Worm (Caenorhabditis elegans): ENCODE data around the gene F07G6.2.
"Not testable (repeated sequence)": the region's sequence is repeated elsewhere in the genome, so short reads cannot be mapped to it uniquely, and the experiment has no call there.

DNA sequence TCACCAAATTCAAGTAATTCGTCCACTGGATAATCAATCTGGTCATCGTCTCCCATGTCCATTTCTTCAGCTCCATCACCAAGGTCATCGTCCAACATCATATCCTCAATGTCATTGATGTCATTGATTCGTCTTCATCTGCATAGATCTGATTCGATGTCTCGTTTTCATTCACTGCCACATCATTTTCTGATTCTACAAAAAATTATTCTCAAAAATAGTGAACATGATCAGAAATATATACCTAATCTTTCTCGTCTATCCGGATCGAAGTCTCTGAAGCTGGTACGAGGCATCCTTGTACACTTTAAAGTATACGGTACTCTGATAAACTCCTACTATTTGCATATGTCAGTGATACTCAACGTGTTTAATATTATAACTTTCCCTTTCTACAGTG is 30.3 kb upstream of the F07G6.2 start, which contains the start of gene C36C9.4:
- TF ChIP-seq nhr-237 (tag; optimal IDR thresholded peaks at IDR 0.05); ces-1 (GFP tag; optimal IDR thresholded peaks at IDR 0.05); drap-1 (GFP tag; optimal IDR thresholded peaks at IDR 0.05); cnd-1 (tag; optimal IDR thresholded peaks at IDR 0.05): not testable (repeated sequence)

Data from whole organism, mixed stage, embryonic.